Worm (Caenorhabditis elegans): ENCODE data around the gene C47D12.2.

DNA sequence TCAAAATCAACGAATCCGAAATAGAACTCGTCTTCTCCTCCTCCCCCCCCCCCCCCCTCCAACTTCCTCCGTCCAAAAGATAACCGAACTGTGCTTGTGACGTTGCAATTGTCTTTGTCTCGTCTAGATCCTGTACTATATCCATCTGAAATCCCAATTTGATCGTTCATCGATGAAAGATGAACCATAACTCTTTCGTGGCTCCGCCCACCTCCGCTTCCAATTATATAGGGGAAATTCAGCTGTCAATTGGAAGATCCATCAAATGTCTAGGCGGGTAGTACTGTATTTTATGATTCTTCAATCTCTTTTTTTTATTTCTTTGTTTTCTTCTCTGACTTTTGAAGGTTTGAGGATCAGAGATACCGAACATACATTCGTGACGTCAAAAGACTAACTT, 30.7 kb upstream of the C47D12.2 start:
- no peak for TF ChIP-seq fkh-10 (GFP tag; optimal IDR thresholded peaks at IDR 0.05)
- no peak for TF ChIP-seq lsy-2 (tag; optimal IDR thresholded peaks at IDR 0.05)
- no peak for TF ChIP-seq php-3 (GFP tag; IDR thresholded peaks at IDR 0.05)
- no peak for TF ChIP-seq lir-3 (tag; optimal IDR thresholded peaks at IDR 0.05)
- no peak for TF ChIP-seq skn-1 (tag; optimal IDR thresholded peaks at IDR 0.05)
- TF ChIP-seq egl-43 (GFP tag; IDR thresholded peaks at IDR 0.05): no peak
- no peak for TF ChIP-seq nhr-77 (tag; optimal IDR thresholded peaks at IDR 0.05)
- TF ChIP-seq mep-1 (tag; optimal IDR thresholded peaks at IDR 0.05): no peak
